Fruit fly (Drosophila melanogaster) whole organism, prepupa: Measurements from ENCODE around the gene CG32633.

Source experiments
- Blimp-1 ChIP-seq: fragments of 200-800 bp; sonication (Bioruptor generic); optimal IDR thresholded peaks from 3 replicates; lab custom pipeline; 2017; ENCODE audit warnings: missing biosample characterization, missing genetic modification characterization, mild to moderate bottlenecking, moderate library complexity, missing genetic modification reagents
- CG10631 ChIP-seq: fragments of 200-800 bp; sonication (Bioruptor generic); optimal IDR thresholded peaks from 2 replicates; lab custom pipeline; 2016; ENCODE audit warnings: missing biosample characterization, missing genetic modification characterization
- CG10669 ChIP-seq: fragments of 200-800 bp; sonication (Bioruptor generic); optimal IDR thresholded peaks from 3 replicates; lab custom pipeline; 2018; ENCODE audit warnings: missing biosample characterization, mild to moderate bottlenecking, missing genetic modification characterization, moderate library complexity
- CG11762 ChIP-seq: fragments of 200-800 bp; sonication (Bioruptor generic); optimal IDR thresholded peaks from 3 replicates; lab custom pipeline; 2016; ENCODE audit warnings: missing biosample characterization, missing genetic modification characterization; ENCODE audit not compliant: insufficient read depth
- CG11902 ChIP-seq: fragments of 200-800 bp; sonication (Bioruptor generic); optimal IDR thresholded peaks from 3 replicates; lab custom pipeline; 2016; ENCODE audit warnings: missing biosample characterization, missing genetic modification characterization
- CG1621 ChIP-seq: fragments of 200-800 bp; sonication (Bioruptor generic); optimal IDR thresholded peaks from 3 replicates; lab custom pipeline; 2018; ENCODE audit warnings: missing biosample characterization, mild to moderate bottlenecking, missing genetic modification characterization
- CG16779 ChIP-seq: fragments of 200-800 bp; sonication (Bioruptor generic); optimal IDR thresholded peaks from 3 replicates; lab custom pipeline; 2017; ENCODE audit warnings: missing biosample characterization, mild to moderate bottlenecking, missing genetic modification characterization
- CG3032 ChIP-seq: fragments of 200-800 bp; optimal IDR thresholded peaks from 2 replicates; lab custom pipeline; 2019; ENCODE audit warnings: missing biosample characterization, mild to moderate bottlenecking, missing genetic modification characterization, moderate library complexity
- CG32006 ChIP-seq: fragments of 200-800 bp; sonication (Bioruptor generic); optimal IDR thresholded peaks from 3 replicates; lab custom pipeline; 2017; ENCODE audit warnings: missing biosample characterization, mild to moderate bottlenecking, missing genetic modification characterization
- CG34406 ChIP-seq: fragments of 200-800 bp; sonication (Bioruptor generic); optimal IDR thresholded peaks from 3 replicates; lab custom pipeline; 2016; ENCODE audit warnings: missing biosample characterization, missing genetic modification characterization
- CG4318 ChIP-seq: fragments of 200-800 bp; sonication (Bioruptor generic); optimal IDR thresholded peaks from 3 replicates; lab custom pipeline; 2017; ENCODE audit warnings: missing biosample characterization, mild to moderate bottlenecking, missing genetic modification characterization
- CG6163 ChIP-seq: fragments of 200-800 bp; sonication (Bioruptor generic); IDR thresholded peaks from 3 replicates; pipeline ENCODE4 v1.3.6; 2022; ENCODE audit warnings: missing biosample characterization, missing genetic modification characterization
- CG6276 ChIP-seq: fragments of 200-800 bp; sonication (Bioruptor generic); optimal IDR thresholded peaks from 2 replicates; lab custom pipeline; 2017; ENCODE audit warnings: missing biosample characterization, mild to moderate bottlenecking, missing genetic modification characterization
- CG6808 ChIP-seq: fragments of 200-800 bp; sonication (Bioruptor generic); optimal IDR thresholded peaks from 3 replicates; lab custom pipeline; 2017; ENCODE audit warnings: missing biosample characterization, missing genetic modification characterization, mild to moderate bottlenecking, moderate library complexity, missing genetic modification reagents
- CG6854 ChIP-seq: fragments of 200-800 bp; sonication (Bioruptor generic); optimal IDR thresholded peaks from 2 replicates; lab custom pipeline; 2017; ENCODE audit warnings: missing biosample characterization, mild to moderate bottlenecking, missing genetic modification characterization
- CG7368 ChIP-seq: fragments of 200-800 bp; sonication (Bioruptor generic); optimal IDR thresholded peaks from 3 replicates; lab custom pipeline; 2016; ENCODE audit warnings: missing biosample characterization, missing genetic modification characterization
- CG8119 ChIP-seq: fragments of 200-800 bp; sonication (Bioruptor generic); IDR thresholded peaks from 3 replicates; pipeline ENCODE4 v1.3.6; 2022; ENCODE audit warnings: missing biosample characterization, missing genetic modification characterization
- CG8319 ChIP-seq: fragments of 200-800 bp; sonication (Bioruptor generic); optimal IDR thresholded peaks from 3 replicates; lab custom pipeline; 2016; ENCODE audit warnings: missing biosample characterization, missing genetic modification characterization
- CG9139 ChIP-seq: fragments of 200-800 bp; sonication (Bioruptor generic); optimal IDR thresholded peaks from 3 replicates; lab custom pipeline; 2017; ENCODE audit warnings: missing biosample characterization, mild to moderate bottlenecking, missing genetic modification characterization
- Eip75B ChIP-seq: fragments of 200-800 bp; sonication (Bioruptor generic); optimal IDR thresholded peaks from 3 replicates; lab custom pipeline; 2016; ENCODE audit warnings: missing biosample characterization, missing genetic modification characterization
- Eip78C ChIP-seq: fragments of 200-800 bp; sonication (Bioruptor generic); peaks from one replicate; lab custom pipeline; 2016; ENCODE audit warnings: missing biosample characterization, missing genetic modification characterization
- Ets96B ChIP-seq: fragments of 200-800 bp; optimal IDR thresholded peaks from 2 replicates; lab custom pipeline; 2019; ENCODE audit warnings: missing biosample characterization, mild to moderate bottlenecking, missing genetic modification characterization, moderate library complexity
- Gug ChIP-seq: fragments of 200-800 bp; sonication (Bioruptor generic); IDR thresholded peaks from 2 replicates; pipeline ENCODE4 v1.3.6; 2022; ENCODE audit warnings: missing biosample characterization, missing genetic modification characterization
- Hr38 ChIP-seq: sonication (Bioruptor generic); optimal IDR thresholded peaks from 2 replicates; lab custom pipeline; 2016; ENCODE audit warnings: missing biosample characterization, missing genetic modification characterization
- Hr39 ChIP-seq: fragments of 200-800 bp; sonication (Bioruptor generic); optimal IDR thresholded peaks from 2 replicates; lab custom pipeline; 2016; ENCODE audit warnings: missing biosample characterization, missing genetic modification characterization
- Hr4 ChIP-seq: fragments of 200-800 bp; sonication (Bioruptor generic); optimal IDR thresholded peaks from 3 replicates; lab custom pipeline; 2016; ENCODE audit warnings: missing biosample characterization, missing genetic modification characterization
- Lpt ChIP-seq: fragments of 200-800 bp; sonication (Bioruptor generic); optimal IDR thresholded peaks from 3 replicates; lab custom pipeline; 2016; ENCODE audit warnings: missing biosample characterization, missing genetic modification characterization
- Met ChIP-seq: fragments of 200-800 bp; sonication (Bioruptor generic); optimal IDR thresholded peaks from 3 replicates; lab custom pipeline; 2016; ENCODE audit warnings: missing biosample characterization, missing genetic modification characterization
- Sox102F ChIP-seq: fragments of 200-800 bp; sonication (Bioruptor generic); optimal IDR thresholded peaks from 2 replicates; lab custom pipeline; 2016; ENCODE audit warnings: missing biosample characterization, mild to moderate bottlenecking, missing genetic modification characterization
- Sox14 ChIP-seq: fragments of 200-800 bp; sonication (Bioruptor generic); optimal IDR thresholded peaks from 3 replicates; lab custom pipeline; 2016; ENCODE audit warnings: missing biosample characterization, missing genetic modification characterization
- Sox15 ChIP-seq: fragments of 200-800 bp; sonication (Bioruptor generic); optimal IDR thresholded peaks from 3 replicates; lab custom pipeline; 2016; ENCODE audit warnings: missing biosample characterization, missing genetic modification characterization
- cyc ChIP-seq: fragments of 200-800 bp; sonication (Bioruptor generic); optimal IDR thresholded peaks from 3 replicates; lab custom pipeline; 2016; ENCODE audit warnings: missing biosample characterization, missing genetic modification characterization
- dac ChIP-seq: fragments of 200-800 bp; sonication (Bioruptor generic); optimal IDR thresholded peaks from 2 replicates; lab custom pipeline; 2017; ENCODE audit warnings: missing biosample characterization, mild to moderate bottlenecking, missing genetic modification characterization
- dsx ChIP-seq: fragments of 200-800 bp; optimal IDR thresholded peaks from 3 replicates; lab custom pipeline; 2019; ENCODE audit warnings: missing biosample characterization, mild to moderate bottlenecking, missing genetic modification characterization, moderate library complexity; ENCODE audit not compliant: poor library complexity, severe bottlenecking
- eg ChIP-seq: fragments of 200-800 bp; sonication (Bioruptor generic); IDR thresholded peaks from 3 replicates; pipeline ENCODE4 v1.3.6; 2022; ENCODE audit warnings: missing biosample characterization, missing genetic modification characterization
- esn ChIP-seq: fragments of 200-800 bp; sonication (Bioruptor generic); optimal IDR thresholded peaks from 2 replicates; lab custom pipeline; 2016; ENCODE audit warnings: missing biosample characterization, mild to moderate bottlenecking, missing genetic modification characterization, moderate library complexity
- fd59A ChIP-seq: fragments of 200-800 bp; sonication (Bioruptor generic); optimal IDR thresholded peaks from 2 replicates; lab custom pipeline; 2017; ENCODE audit warnings: missing biosample characterization, mild to moderate bottlenecking, missing genetic modification characterization, missing genetic modification reagents
- fd85E ChIP-seq: fragments of 200-800 bp; sonication (Bioruptor generic); optimal IDR thresholded peaks from 3 replicates; lab custom pipeline; 2016; ENCODE audit warnings: missing biosample characterization, missing genetic modification characterization
- fkh ChIP-seq: fragments of 200-800 bp; sonication (Bioruptor generic); optimal IDR thresholded peaks from 3 replicates; lab custom pipeline; 2017; ENCODE audit warnings: missing biosample characterization, mild to moderate bottlenecking, missing genetic modification characterization, moderate library complexity
- lz ChIP-seq: fragments of 200-800 bp; sonication (Bioruptor generic); optimal IDR thresholded peaks from 3 replicates; lab custom pipeline; 2016; ENCODE audit warnings: missing biosample characterization, missing genetic modification characterization
- net ChIP-seq: fragments of 200-800 bp; sonication (Bioruptor generic); optimal IDR thresholded peaks from 3 replicates; lab custom pipeline; 2016; ENCODE audit warnings: missing biosample characterization, missing genetic modification characterization
- pdm3 ChIP-seq: fragments of 200-800 bp; sonication (Bioruptor generic); optimal IDR thresholded peaks from 3 replicates; lab custom pipeline; 2016; ENCODE audit warnings: missing biosample characterization, missing genetic modification characterization
- spab ChIP-seq: fragments of 200-800 bp; sonication (Bioruptor generic); optimal IDR thresholded peaks from 2 replicates; lab custom pipeline; 2017; ENCODE audit warnings: missing biosample characterization, mild to moderate bottlenecking, missing genetic modification characterization, missing genetic modification reagents
- svp ChIP-seq: fragments of 200-800 bp; sonication (Bioruptor generic); peaks from one replicate; lab custom pipeline; 2016; ENCODE audit warnings: missing biosample characterization, missing genetic modification characterization
- topi ChIP-seq: fragments of 200-800 bp; sonication (Bioruptor generic); optimal IDR thresholded peaks from 3 replicates; lab custom pipeline; 2016; ENCODE audit warnings: missing biosample characterization, missing genetic modification characterization
- vri ChIP-seq: fragments of 200-800 bp; sonication (Bioruptor generic); optimal IDR thresholded peaks from 3 replicates; lab custom pipeline; 2016; ENCODE audit warnings: missing biosample characterization, mild to moderate bottlenecking, missing genetic modification characterization

The CG32633 gene

DNA sequence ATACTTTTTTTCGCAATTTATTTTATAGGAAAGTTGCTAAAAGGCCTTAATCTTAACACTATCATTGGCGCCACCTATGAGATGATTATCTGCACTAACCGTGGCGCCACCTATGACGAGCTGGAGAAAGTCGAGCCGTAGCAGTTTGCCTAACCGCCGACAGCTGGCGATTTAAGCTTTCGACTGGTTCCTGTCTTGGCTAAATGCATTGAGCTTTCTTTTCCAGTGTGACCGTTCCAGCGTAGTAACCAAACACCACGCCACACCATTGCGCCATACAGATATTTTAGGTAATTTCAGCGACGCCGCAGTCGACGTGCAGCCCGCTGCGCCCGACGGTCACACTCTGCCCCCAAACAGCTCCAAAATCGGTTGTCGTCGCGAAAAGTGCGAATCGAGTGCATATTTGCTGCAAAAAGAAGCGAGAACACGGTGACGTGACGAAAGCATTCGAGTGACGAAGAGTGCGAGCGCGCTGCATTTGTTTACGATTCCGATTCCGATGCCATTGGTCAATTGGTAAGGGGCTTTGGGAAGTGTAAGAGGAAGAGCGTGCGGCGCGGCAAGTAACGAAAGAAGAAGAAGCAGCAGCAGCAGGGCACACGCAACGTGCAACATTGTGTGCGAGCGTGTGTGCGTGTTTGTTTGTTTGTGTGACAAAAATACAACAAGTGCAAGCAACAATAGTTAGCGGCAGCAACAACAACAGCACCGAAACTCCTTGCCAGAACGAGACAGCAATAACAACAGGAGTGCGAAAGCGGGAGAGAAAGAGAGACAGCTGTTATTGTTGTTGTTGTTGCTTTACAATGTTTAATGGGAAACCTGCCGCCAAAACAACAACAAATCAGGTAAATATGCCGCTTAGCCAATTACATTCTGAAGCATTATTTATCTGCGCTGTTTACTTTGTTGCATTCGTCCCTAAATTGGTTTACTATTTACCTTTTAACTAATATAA, 2.3 kb downstream of the CG32633 start, which contains the start of the genes CG46311 and Tpst (continued):
- TF ChIP-seq lz (GFP tag; lab: Kevin White, UChicago) (peak; percentile 68), dsx (GFP tag; lab: Kevin White, UChicago) (peak; percentile 99), fkh (GFP tag; lab: Kevin White, UChicago) (peak; percentile 47), Sox102F (no peak), svp (GFP tag; lab: Kevin White, UChicago) (peak; percentile 61), net (GFP tag; lab: Kevin White, UChicago) (peak; percentile 42), CG8319 (GFP tag; lab: Kevin White, UChicago) (no peak), Eip75B (peak; percentile 19), CG4318 (GFP tag; lab: Kevin White, UChicago) (no peak), Hr4 (no peak), spab (GFP tag; lab: Kevin White, UChicago) (no peak), CG6163 (no peak), Blimp-1 (GFP tag; lab: Kevin White, UChicago) (no peak), Eip78C (peak; percentile 86), CG9139 (no peak), CG1621 (peak; percentile 27), CG34406 (GFP tag; lab: Kevin White, UChicago) (no peak), fd59A (GFP tag; lab: Kevin White, UChicago) (no peak), CG10631 (GFP tag; lab: Kevin White, UChicago) (no peak), CG6808 (peak; percentile 32), Hr39 (GFP tag; lab: Kevin White, UChicago) (peak; percentile 63), esn (GFP tag; lab: Kevin White, UChicago) (peak; percentile 39), CG16779 (no peak)
- TF ChIP-seq, all 60 proteins: peak for 26

DNA sequence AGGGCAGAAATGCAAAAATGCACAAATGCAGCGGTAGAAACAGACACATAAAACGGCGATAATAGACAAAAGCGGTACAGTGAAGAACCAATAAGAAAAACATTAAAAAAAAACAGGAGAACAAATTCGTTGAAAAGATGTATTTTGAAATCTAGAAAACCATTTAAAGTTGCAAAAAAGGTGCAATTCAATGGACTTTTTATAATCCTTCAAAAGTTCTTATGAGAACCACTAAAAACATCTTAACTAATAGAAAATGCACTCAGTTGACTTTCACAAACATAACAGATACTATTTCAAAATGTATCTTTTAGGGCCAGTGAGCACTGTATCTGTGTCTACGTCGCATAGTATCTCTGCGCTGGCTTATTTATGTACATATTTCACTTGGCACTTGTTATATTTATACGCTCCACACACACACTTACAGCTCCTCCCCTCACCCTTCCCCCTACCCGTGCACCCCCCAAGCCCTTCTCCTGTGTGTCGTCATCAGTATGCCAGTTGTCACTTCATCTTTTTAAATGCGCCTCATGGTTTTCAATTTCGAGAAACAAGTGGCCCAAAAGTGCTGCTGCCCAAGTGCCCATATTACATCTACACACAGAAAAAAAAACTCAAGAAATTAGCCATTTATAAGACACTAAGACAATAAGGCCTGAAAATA, 4.2 kb downstream of the CG32633 start:
- TF ChIP-seq CG16779 (no peak), Lpt (GFP tag; lab: Kevin White, UChicago) (peak; percentile 45), Sox102F (no peak), CG34406 (GFP tag; lab: Kevin White, UChicago) (no peak), CG6808 (no peak), cyc (GFP tag; lab: Kevin White, UChicago) (no peak), Sox14 (GFP tag; lab: Kevin White, UChicago) (peak; percentile 60), Hr4 (peak; percentile 5), fd85E (GFP tag; lab: Kevin White, UChicago) (no peak), svp (GFP tag; lab: Kevin White, UChicago) (no peak), dsx (GFP tag; lab: Kevin White, UChicago) (no peak), CG7368 (GFP tag; lab: Kevin White, UChicago) (no peak), CG10631 (GFP tag; lab: Kevin White, UChicago) (peak; percentile 48), Sox15 (GFP tag; lab: Kevin White, UChicago) (no peak), CG11762 (GFP tag; lab: Kevin White, UChicago) (no peak), Gug (peak; percentile 39; the same call in 1 of the 2 replicates), CG8119 (GFP tag; lab: Robert Waterston, UW) (peak; percentile 71), pdm3 (peak; percentile 49), esn (GFP tag; lab: Kevin White, UChicago) (no peak), eg (GFP tag; lab: Robert Waterston, UW) (no peak), topi (no peak), CG3032 (peak; percentile 11), CG6854 (GFP tag; lab: Kevin White, UChicago) (no peak), CG10669 (GFP tag; lab: Kevin White, UChicago) (no peak), CG1621 (no peak), CG11902 (GFP tag; lab: Kevin White, UChicago) (no peak), Met (GFP tag; lab: Kevin White, UChicago) (no peak), CG6276 (GFP tag; lab: Kevin White, UChicago) (peak; percentile 5), Ets96B (tag; lab: Kevin White, UChicago) (peak; percentile 20), CG32006 (GFP tag; lab: Kevin White, UChicago) (peak; percentile 64), vri (GFP tag; lab: Kevin White, UChicago) (no peak), dac (no peak), Hr38 (GFP tag; lab: Kevin White, UChicago) (no peak)
